Fruit fly (Drosophila melanogaster) whole organism, pupa: ENCODE results near the gene CG43850.

Experiments used
- CG10348 ChIP-seq: fragments of 200-800 bp; sonication (Bioruptor generic); IDR thresholded peaks from 2 replicates; pipeline ENCODE4 v1.3.6; 2022; ENCODE audit warnings: missing biosample characterization, missing genetic modification characterization
- CG12605 ChIP-seq: fragments of 200-800 bp; sonication (Bioruptor generic); IDR thresholded peaks from 2 replicates; pipeline ENCODE4 v1.3.6; 2022; ENCODE audit warnings: missing biosample characterization, missing genetic modification characterization
- CG13204 ChIP-seq: fragments of 200-800 bp; sonication (Bioruptor generic); optimal IDR thresholded peaks from 2 replicates; lab custom pipeline; 2018; ENCODE audit warnings: missing biosample characterization, mild to moderate bottlenecking, missing genetic modification characterization, moderate library complexity
- CG14655 ChIP-seq: fragments of 200-800 bp; sonication (Bioruptor generic); optimal IDR thresholded peaks from 3 replicates; lab custom pipeline; 2017; ENCODE audit warnings: mild to moderate bottlenecking, missing biosample characterization, missing genetic modification reagents, missing genetic modification characterization
- CG15710 ChIP-seq: fragments of 200-800 bp; sonication (Bioruptor generic); optimal IDR thresholded peaks from 2 replicates; lab custom pipeline; 2018; ENCODE audit warnings: missing biosample characterization, mild to moderate bottlenecking, missing genetic modification characterization, moderate library complexity
- CG17806 ChIP-seq: fragments of 200-800 bp; sonication (Bioruptor generic); optimal IDR thresholded peaks from 2 replicates; lab custom pipeline; 2018; ENCODE audit warnings: missing biosample characterization, mild to moderate bottlenecking, missing genetic modification characterization, moderate library complexity
- CG32121 ChIP-seq: fragments of 200-800 bp; sonication (Bioruptor generic); IDR thresholded peaks from 2 replicates; pipeline ENCODE4 v1.3.6; 2022; ENCODE audit warnings: missing biosample characterization, missing genetic modification characterization
- CG34367 ChIP-seq: fragments of 200-800 bp; sonication (Bioruptor generic); optimal IDR thresholded peaks from 2 replicates; lab custom pipeline; 2018; ENCODE audit warnings: missing biosample characterization, mild to moderate bottlenecking, missing genetic modification characterization
- CG4496 ChIP-seq: fragments of 200-800 bp; sonication (Bioruptor generic); IDR thresholded peaks from 3 replicates; pipeline ENCODE4 v1.3.6; 2022; ENCODE audit warnings: missing biosample characterization, missing genetic modification characterization
- CG8159 ChIP-seq: fragments of 200-800 bp; sonication (Bioruptor generic); optimal IDR thresholded peaks from 3 replicates; lab custom pipeline; 2018; ENCODE audit warnings: missing biosample characterization, mild to moderate bottlenecking, missing genetic modification characterization, moderate library complexity
- CG8301 ChIP-seq: fragments of 200-800 bp; sonication (Bioruptor generic); optimal IDR thresholded peaks from 2 replicates; lab custom pipeline; 2018; ENCODE audit warnings: missing biosample characterization, mild to moderate bottlenecking, missing genetic modification characterization
- CG9948 ChIP-seq: fragments of 200-800 bp; sonication (Bioruptor generic); optimal IDR thresholded peaks from 2 replicates; lab custom pipeline; 2018; ENCODE audit warnings: missing biosample characterization, mild to moderate bottlenecking, missing genetic modification characterization, moderate library complexity
- D1 ChIP-seq: fragments of 200-800 bp; sonication (Bioruptor generic); optimal IDR thresholded peaks from 2 replicates; lab custom pipeline; 2018; ENCODE audit warnings: missing biosample characterization, mild to moderate bottlenecking, missing genetic modification characterization, moderate library complexity
- EcR ChIP-seq: fragments of 200-800 bp; sonication (Bioruptor generic); optimal IDR thresholded peaks from 3 replicates; lab custom pipeline; 2019; ENCODE audit warnings: missing biosample characterization, missing genetic modification characterization, mild to moderate bottlenecking, moderate library complexity, missing genetic modification reagents
- Ets98B ChIP-seq: fragments of 200-800 bp; sonication (Bioruptor generic); IDR thresholded peaks from 2 replicates; pipeline ENCODE4 v1.3.6; 2022; ENCODE audit warnings: missing biosample characterization, missing genetic modification characterization
- Pif1A ChIP-seq: fragments of 200-800 bp; sonication (Bioruptor generic); optimal IDR thresholded peaks from 3 replicates; lab custom pipeline; 2016; ENCODE audit warnings: missing biosample characterization, missing genetic modification characterization
- Pif1B ChIP-seq: fragments of 200-800 bp; sonication (Bioruptor generic); optimal IDR thresholded peaks from 3 replicates; lab custom pipeline; 2016; ENCODE audit warnings: missing biosample characterization, missing genetic modification characterization
- Snoo ChIP-seq: fragments of 200-800 bp; sonication (Bioruptor generic); optimal IDR thresholded peaks from 3 replicates; lab custom pipeline; 2017; ENCODE audit warnings: missing biosample characterization, mild to moderate bottlenecking, missing genetic modification characterization, inconsistent platforms
- fd96Ca ChIP-seq: fragments of 200-800 bp; sonication (Bioruptor generic); IDR thresholded peaks from 3 replicates; pipeline ENCODE4 v1.3.6; 2022; ENCODE audit warnings: missing biosample characterization, missing genetic modification characterization
- gl ChIP-seq: fragments of 200-800 bp; sonication (Bioruptor generic); optimal IDR thresholded peaks from 2 replicates; lab custom pipeline; 2018; ENCODE audit warnings: missing biosample characterization, mild to moderate bottlenecking, missing genetic modification characterization
- rn ChIP-seq: fragments of 200-800 bp; sonication (Bioruptor generic); IDR thresholded peaks from 2 replicates; pipeline ENCODE4 v1.3.6; 2022; ENCODE audit warnings: missing biosample characterization, missing genetic modification characterization

Gene CG43850

dm6 chr2L:13414525-13415481 is at the start of gene CG43850, which contains the start of the genes CG16956 and CG42784:
CG43850 (plus strand) TSS chr2L:13415431.
CG16956 (minus strand) TSS chr2L:13414575.
CG42784 (plus strand) TSS chr2L:13415431.
- TF ChIP-seq CG12605 (0 out of 2 replicates have a peak, but pooled peaks have one; percentile 12), rn (no peak), Snoo (no peak), Pif1B (no peak), fd96Ca (GFP tag; lab: Robert Waterston, UW) (no peak), CG13204 (GFP tag; lab: Kevin White, UChicago) (no peak), D1 (tag; lab: Kevin White, UChicago) (no peak), CG15710 (no peak), Pif1A (GFP tag; lab: Kevin White, UChicago) (peak; percentile 28), CG8159 (tag; lab: Kevin White, UChicago) (no peak), CG34367 (tag; lab: Kevin White, UChicago) (no peak), CG10348 (no peak), CG8301 (tag; lab: Kevin White, UChicago) (no peak), CG4496 (GFP tag; lab: Robert Waterston, UW) (0 out of 3 replicates have a peak, but pooled peaks have one; percentile 13), Ets98B (no peak), CG14655 (GFP tag; lab: Kevin White, UChicago) (peak; percentile 10), gl (tag; lab: Kevin White, UChicago) (no peak), CG32121 (GFP tag; lab: Robert Waterston, UW) (no peak)

dm6 chr2L:13366109-13366747 is 49.0 kb upstream of the CG43850 start, which contains the start of the genes Nnp-1 and Grx3:
Nnp-1 (minus strand) TSS chr2L:13366189.
Grx3 (plus strand) TSS chr2L:13366447.
- TF ChIP-seq Snoo = peak; percentile 3
- no peak for TF ChIP-seq Pif1A (GFP tag; lab: Kevin White, UChicago)
- no peak for TF ChIP-seq CG14655 (GFP tag; lab: Kevin White, UChicago)
- no peak for TF ChIP-seq EcR (GFP tag; lab: Kevin White, UChicago)
- no peak for TF ChIP-seq fd96Ca (GFP tag; lab: Robert Waterston, UW)
- TF ChIP-seq CG13204 (GFP tag; lab: Kevin White, UChicago) = no peak
- peak; percentile 30 for TF ChIP-seq D1 (tag; lab: Kevin White, UChicago)
- peak; percentile 44 for TF ChIP-seq CG8159 (tag; lab: Kevin White, UChicago)
- 0 out of 2 replicates have a peak, but pooled peaks have one; percentile 13 for TF ChIP-seq rn
- TF ChIP-seq Pif1B = no peak
- no peak for TF ChIP-seq CG34367 (tag; lab: Kevin White, UChicago)
- no peak for TF ChIP-seq CG17806
- TF ChIP-seq CG4496 (GFP tag; lab: Robert Waterston, UW) = no peak
- TF ChIP-seq CG32121 (GFP tag; lab: Robert Waterston, UW) = 0 out of 2 replicates have a peak, but pooled peaks have one; percentile 35
- peak; percentile 39 for TF ChIP-seq CG9948
- TF ChIP-seq CG12605 = no peak
- no peak for TF ChIP-seq CG8301 (tag; lab: Kevin White, UChicago)
- no peak for TF ChIP-seq gl (tag; lab: Kevin White, UChicago)
- no peak for TF ChIP-seq CG15710
- TF ChIP-seq CG10348 = no peak
- no peak for TF ChIP-seq Ets98B

- TF ChIP-seq CG8301 (tag; lab: Kevin White, UChicago) = no peak
- no peak for TF ChIP-seq Pif1A (GFP tag; lab: Kevin White, UChicago)
- no peak for TF ChIP-seq CG14655 (GFP tag; lab: Kevin White, UChicago)
- TF ChIP-seq rn = no peak
- TF ChIP-seq CG10348 = no peak
- TF ChIP-seq CG34367 (tag; lab: Kevin White, UChicago) = no peak
- TF ChIP-seq CG4496 (GFP tag; lab: Robert Waterston, UW) = no peak
- no peak for TF ChIP-seq CG12605
- TF ChIP-seq gl (tag; lab: Kevin White, UChicago) = no peak
- TF ChIP-seq CG17806 = no peak
- no peak for TF ChIP-seq CG15710
- TF ChIP-seq Snoo = no peak
- no peak for TF ChIP-seq CG13204 (GFP tag; lab: Kevin White, UChicago)
- no peak for TF ChIP-seq Ets98B
- no peak for TF ChIP-seq D1 (tag; lab: Kevin White, UChicago)
- no peak for TF ChIP-seq CG9948
- no peak for TF ChIP-seq fd96Ca (GFP tag; lab: Robert Waterston, UW)
- no peak for TF ChIP-seq Pif1B
- TF ChIP-seq, all 21 proteins: peak for 0
These were observed 47.9 kb upstream of the CG43850 start, which contains the start of gene Tap42 for dm6 chr2L:13367378-13367777. Tap42 (plus strand) TSS chr2L:13367617.

dm6 chr2L:13368940-13369339 is 46.3 kb upstream of the CG43850 start, which contains the start of gene CG31855:
CG31855 (plus strand) TSS chr2L:13369204.
- TF ChIP-seq CG17806 = peak; percentile 65
- TF ChIP-seq CG13204 (GFP tag; lab: Kevin White, UChicago) = no peak
- peak; percentile 58; the same call in 2 of the 3 replicates for TF ChIP-seq CG4496 (GFP tag; lab: Robert Waterston, UW)
- peak; percentile 83 for TF ChIP-seq Ets98B
- TF ChIP-seq CG12605 = peak; percentile 63
- TF ChIP-seq Pif1B = peak; percentile 71
- TF ChIP-seq fd96Ca (GFP tag; lab: Robert Waterston, UW) = no peak; the same call in 2 of the 3 replicates
- peak; percentile 76 for TF ChIP-seq CG15710
- TF ChIP-seq Snoo = peak; percentile 74
- peak; percentile 39 for TF ChIP-seq CG9948
- peak; percentile 25 for TF ChIP-seq gl (tag; lab: Kevin White, UChicago)
- peak; percentile 84 for TF ChIP-seq Pif1A (GFP tag; lab: Kevin White, UChicago)
- peak; percentile 66 for TF ChIP-seq CG8159 (tag; lab: Kevin White, UChicago)
- peak; percentile 41; the same call in 1 of the 2 replicates for TF ChIP-seq rn
- no peak for TF ChIP-seq CG10348
- peak; percentile 59 for TF ChIP-seq CG34367 (tag; lab: Kevin White, UChicago)
- TF ChIP-seq CG8301 (tag; lab: Kevin White, UChicago) = peak; percentile 65
- TF ChIP-seq CG32121 (GFP tag; lab: Robert Waterston, UW) = peak; percentile 59
- no peak for TF ChIP-seq EcR (GFP tag; lab: Kevin White, UChicago)
- TF ChIP-seq D1 (tag; lab: Kevin White, UChicago) = peak; percentile 58
